Fruit fly (Drosophila melanogaster) ovary, adult (tissue): ENCODE measurements around the gene CG15764.

Experiments used
- CG17801 ChIP-seq: fragments of 200-800 bp; optimal IDR thresholded peaks from 2 replicates; lab custom pipeline; 2019; ENCODE audit warnings: missing biosample characterization, mild to moderate bottlenecking, missing genetic modification characterization, moderate library complexity; ENCODE audit not compliant: partially characterized antibody

CG15764 gene

dm6 chrX:5868795-5869194 lies at the start of gene CG15764:
Gene CG15764 (plus strand): TSS chrX:5869095.
- no peak for TF ChIP-seq CG17801 (GFP tag; lab: Kevin White, UChicago)

- no peak for TF ChIP-seq CG17801 (GFP tag; lab: Kevin White, UChicago)
Observed at dm6 chrX:5819972-5820371, 48.9 kb upstream of the CG15764 start.

dm6 chrX:5839737-5840136 lies 29.2 kb upstream of the CG15764 start:
- no peak for TF ChIP-seq CG17801 (GFP tag; lab: Kevin White, UChicago)

- TF ChIP-seq CG17801 (GFP tag; lab: Kevin White, UChicago): no peak
Observed at dm6 chrX:5844980-5845379, 23.9 kb upstream of the CG15764 start, which contains the start of gene CG12729. Gene CG12729 (plus strand): TSS chrX:5845280.

DNA sequence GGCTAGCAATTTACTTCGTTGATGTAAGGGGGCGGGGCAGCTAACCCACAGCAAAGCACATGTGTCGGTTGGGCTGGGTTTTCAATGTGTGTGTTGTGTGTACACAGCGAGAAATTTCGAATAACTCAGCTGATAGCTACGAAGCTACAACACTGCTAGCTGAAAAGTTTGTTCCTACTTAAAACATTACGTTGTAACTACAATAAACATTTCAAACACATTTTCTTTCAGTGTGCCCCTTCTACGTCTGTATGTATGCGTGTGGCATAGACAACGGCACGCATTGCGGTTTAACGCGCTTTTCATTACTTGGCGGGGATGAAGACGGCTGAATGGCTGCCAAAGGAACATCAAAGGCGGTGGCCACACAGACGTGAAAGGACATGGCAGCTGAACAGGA lies 21.4 kb upstream of the CG15764 start:
- no peak for TF ChIP-seq CG17801 (GFP tag; lab: Kevin White, UChicago)

- no peak for TF ChIP-seq CG17801 (GFP tag; lab: Kevin White, UChicago)
Observed at dm6 chrX:5852677-5853076, 16.2 kb upstream of the CG15764 start.

dm6 chrX:5853461-5853860 lies 15.4 kb upstream of the CG15764 start, which contains the start of gene CG43136:
Gene CG43136 (plus strand): TSS chrX:5853761.
- no peak for TF ChIP-seq CG17801 (GFP tag; lab: Kevin White, UChicago)

dm6 chrX:5865051-5865450 lies 3.8 kb upstream of the CG15764 start, which contains the start of gene CG43137:
Gene CG43137 (minus strand): TSS chrX:5865151.
- TF ChIP-seq CG17801 (GFP tag; lab: Kevin White, UChicago): no peak

- TF ChIP-seq CG17801 (GFP tag; lab: Kevin White, UChicago): no peak
Observed at dm6 chrX:5866095-5866494, 2.8 kb upstream of the CG15764 start.

DNA sequence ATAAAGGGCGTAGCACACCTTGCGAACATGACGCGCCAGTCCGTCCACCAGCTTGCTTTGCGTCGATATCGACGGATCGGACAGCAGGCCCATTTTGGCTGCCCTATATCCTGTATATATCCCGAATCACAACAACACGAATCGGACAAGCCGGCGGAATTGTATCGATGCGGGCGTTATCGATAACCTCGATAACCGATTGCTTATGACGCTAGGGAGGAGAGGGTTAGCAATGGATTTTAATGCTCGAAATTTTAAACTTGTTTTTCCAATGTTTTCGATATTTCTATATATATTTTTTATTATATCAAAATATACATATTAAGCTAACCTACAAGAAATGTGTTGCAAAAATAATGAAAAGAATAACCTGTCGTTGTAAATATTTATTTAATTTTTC lies 4.3 kb downstream of the CG15764 start, which contains the start of gene GAA1:
GAA1 (minus strand) TSS at position 194 of the 400 bp plus-strand sequence.
- peak; percentile 22 for TF ChIP-seq CG17801 (GFP tag; lab: Kevin White, UChicago)

DNA sequence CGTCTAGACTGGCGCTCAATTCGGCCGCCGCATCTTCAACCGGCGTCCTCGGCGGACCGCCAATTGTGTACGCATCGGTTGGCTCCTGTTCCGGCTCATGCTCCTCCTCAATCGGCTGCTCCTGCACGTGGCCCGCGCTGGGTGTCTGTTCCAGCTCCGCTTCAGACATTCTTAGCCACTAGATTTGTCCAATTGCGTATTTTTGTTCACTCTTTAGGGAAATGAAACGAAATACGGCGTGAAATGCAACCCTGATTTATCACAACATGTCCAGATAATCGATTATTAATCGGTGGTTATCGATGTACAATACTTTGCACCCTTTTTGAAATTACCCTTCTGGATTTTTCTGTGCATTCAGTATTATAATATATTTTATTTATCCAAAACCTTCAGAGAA lies 7.7 kb downstream of the CG15764 start, which contains the start of gene mof:
mof (minus strand) TSS at position 270 of the 400 bp plus-strand sequence.
- TF ChIP-seq CG17801 (GFP tag; lab: Kevin White, UChicago): peak; percentile 55

dm6 chrX:5879543-5879943 lies 10.6 kb downstream of the CG15764 start, which contains the start of the genes Usp30 and CG16721:
Gene Usp30 (minus strand): TSS chrX:5879787.
Gene CG16721 (plus strand): TSS chrX:5879869.
- peak; percentile 81 for TF ChIP-seq CG17801 (GFP tag; lab: Kevin White, UChicago)

- peak; percentile 84 for TF ChIP-seq CG17801 (GFP tag; lab: Kevin White, UChicago)
Observed at dm6 chrX:5880139-5880924, 11.4 kb downstream of the CG15764 start.

- no peak for TF ChIP-seq CG17801 (GFP tag; lab: Kevin White, UChicago)
Observed at dm6 chrX:5883394-5883793, 14.5 kb downstream of the CG15764 start.

dm6 chrX:5884294-5884693 lies 15.4 kb downstream of the CG15764 start:
- no peak for TF ChIP-seq CG17801 (GFP tag; lab: Kevin White, UChicago)

DNA sequence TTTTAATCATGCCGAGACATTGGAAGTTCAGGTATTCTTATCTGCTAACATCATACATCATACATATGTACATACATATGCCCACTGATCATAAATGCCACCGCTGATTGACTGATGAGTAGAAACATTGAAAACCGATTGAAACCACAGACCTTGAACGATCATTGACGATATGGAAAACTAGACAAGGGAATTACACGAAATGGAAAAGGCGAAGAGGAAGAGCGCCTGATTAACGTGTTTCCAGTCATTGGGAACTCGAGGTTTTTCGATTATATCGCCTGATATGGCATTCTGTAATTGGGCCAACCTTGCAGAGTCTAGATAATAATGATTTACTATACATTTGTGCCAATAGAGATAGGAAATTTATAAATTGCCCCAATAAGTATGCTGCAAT lies 16.0 kb downstream of the CG15764 start:
- no peak for TF ChIP-seq CG17801 (GFP tag; lab: Kevin White, UChicago)
